Fruit fly (Drosophila melanogaster) whole organism, prepupa: ENCODE measurements around the gene Wdfy2.
A peak's percentile ranks its signal among the peaks of the same experiment; 100 is the strongest.

ENCODE experiments used
- Blimp-1 ChIP-seq: fragments of 200-800 bp; sonication (Bioruptor generic); optimal IDR thresholded peaks from 3 replicates; lab custom pipeline; 2017; ENCODE audit warnings: missing biosample characterization, missing genetic modification characterization, mild to moderate bottlenecking, moderate library complexity, missing genetic modification reagents
- CG10631 ChIP-seq: fragments of 200-800 bp; sonication (Bioruptor generic); optimal IDR thresholded peaks from 2 replicates; lab custom pipeline; 2016; ENCODE audit warnings: missing biosample characterization, missing genetic modification characterization
- CG10669 ChIP-seq: fragments of 200-800 bp; sonication (Bioruptor generic); optimal IDR thresholded peaks from 3 replicates; lab custom pipeline; 2018; ENCODE audit warnings: missing biosample characterization, mild to moderate bottlenecking, missing genetic modification characterization, moderate library complexity
- CG11762 ChIP-seq: fragments of 200-800 bp; sonication (Bioruptor generic); optimal IDR thresholded peaks from 3 replicates; lab custom pipeline; 2016; ENCODE audit warnings: missing biosample characterization, missing genetic modification characterization; ENCODE audit not compliant: insufficient read depth
- CG11902 ChIP-seq: fragments of 200-800 bp; sonication (Bioruptor generic); optimal IDR thresholded peaks from 3 replicates; lab custom pipeline; 2016; ENCODE audit warnings: missing biosample characterization, missing genetic modification characterization
- CG1621 ChIP-seq: fragments of 200-800 bp; sonication (Bioruptor generic); optimal IDR thresholded peaks from 3 replicates; lab custom pipeline; 2018; ENCODE audit warnings: missing biosample characterization, mild to moderate bottlenecking, missing genetic modification characterization
- CG3032 ChIP-seq: fragments of 200-800 bp; optimal IDR thresholded peaks from 2 replicates; lab custom pipeline; 2019; ENCODE audit warnings: missing biosample characterization, mild to moderate bottlenecking, missing genetic modification characterization, moderate library complexity
- CG31627 ChIP-seq: fragments of 200-800 bp; sonication (Bioruptor generic); optimal IDR thresholded peaks from 3 replicates; lab custom pipeline; 2016; ENCODE audit warnings: missing biosample characterization, missing genetic modification characterization
- CG34406 ChIP-seq: fragments of 200-800 bp; sonication (Bioruptor generic); optimal IDR thresholded peaks from 3 replicates; lab custom pipeline; 2016; ENCODE audit warnings: missing biosample characterization, missing genetic modification characterization
- CG6792 ChIP-seq: fragments of 200-800 bp; sonication (Bioruptor generic); optimal IDR thresholded peaks from 3 replicates; lab custom pipeline; 2016; ENCODE audit warnings: missing biosample characterization, missing genetic modification characterization
- CG6808 ChIP-seq: fragments of 200-800 bp; sonication (Bioruptor generic); optimal IDR thresholded peaks from 3 replicates; lab custom pipeline; 2017; ENCODE audit warnings: missing biosample characterization, missing genetic modification characterization, mild to moderate bottlenecking, moderate library complexity, missing genetic modification reagents
- CG8119 ChIP-seq: fragments of 200-800 bp; sonication (Bioruptor generic); IDR thresholded peaks from 3 replicates; pipeline ENCODE4 v1.3.6; 2022; ENCODE audit warnings: missing biosample characterization, missing genetic modification characterization
- CG8319 ChIP-seq: fragments of 200-800 bp; sonication (Bioruptor generic); optimal IDR thresholded peaks from 3 replicates; lab custom pipeline; 2016; ENCODE audit warnings: missing biosample characterization, missing genetic modification characterization
- Eip75B ChIP-seq: fragments of 200-800 bp; sonication (Bioruptor generic); optimal IDR thresholded peaks from 3 replicates; lab custom pipeline; 2016; ENCODE audit warnings: missing biosample characterization, missing genetic modification characterization
- Eip78C ChIP-seq: fragments of 200-800 bp; sonication (Bioruptor generic); peaks from one replicate; lab custom pipeline; 2016; ENCODE audit warnings: missing biosample characterization, missing genetic modification characterization
- Ets96B ChIP-seq: fragments of 200-800 bp; optimal IDR thresholded peaks from 2 replicates; lab custom pipeline; 2019; ENCODE audit warnings: missing biosample characterization, mild to moderate bottlenecking, missing genetic modification characterization, moderate library complexity
- Gug ChIP-seq: fragments of 200-800 bp; sonication (Bioruptor generic); IDR thresholded peaks from 2 replicates; pipeline ENCODE4 v1.3.6; 2022; ENCODE audit warnings: missing biosample characterization, missing genetic modification characterization
- Hr38 ChIP-seq: sonication (Bioruptor generic); optimal IDR thresholded peaks from 2 replicates; lab custom pipeline; 2016; ENCODE audit warnings: missing biosample characterization, missing genetic modification characterization
- Hr39 ChIP-seq: fragments of 200-800 bp; sonication (Bioruptor generic); optimal IDR thresholded peaks from 2 replicates; lab custom pipeline; 2016; ENCODE audit warnings: missing biosample characterization, missing genetic modification characterization
- Hr4 ChIP-seq: fragments of 200-800 bp; sonication (Bioruptor generic); optimal IDR thresholded peaks from 3 replicates; lab custom pipeline; 2016; ENCODE audit warnings: missing biosample characterization, missing genetic modification characterization
- Lpt ChIP-seq: fragments of 200-800 bp; sonication (Bioruptor generic); optimal IDR thresholded peaks from 3 replicates; lab custom pipeline; 2016; ENCODE audit warnings: missing biosample characterization, missing genetic modification characterization
- Met ChIP-seq: fragments of 200-800 bp; sonication (Bioruptor generic); optimal IDR thresholded peaks from 3 replicates; lab custom pipeline; 2016; ENCODE audit warnings: missing biosample characterization, missing genetic modification characterization
- OdsH ChIP-seq: fragments of 200-800 bp; sonication (Bioruptor generic); optimal IDR thresholded peaks from 3 replicates; lab custom pipeline; 2016; ENCODE audit warnings: missing biosample characterization, missing genetic modification characterization
- Sox102F ChIP-seq: fragments of 200-800 bp; sonication (Bioruptor generic); optimal IDR thresholded peaks from 2 replicates; lab custom pipeline; 2016; ENCODE audit warnings: missing biosample characterization, mild to moderate bottlenecking, missing genetic modification characterization
- Sox14 ChIP-seq: fragments of 200-800 bp; sonication (Bioruptor generic); optimal IDR thresholded peaks from 3 replicates; lab custom pipeline; 2016; ENCODE audit warnings: missing biosample characterization, missing genetic modification characterization
- Sox15 ChIP-seq: fragments of 200-800 bp; sonication (Bioruptor generic); optimal IDR thresholded peaks from 3 replicates; lab custom pipeline; 2016; ENCODE audit warnings: missing biosample characterization, missing genetic modification characterization
- acj6 ChIP-seq: fragments of 200-800 bp; sonication (Bioruptor generic); optimal IDR thresholded peaks from 3 replicates; lab custom pipeline; 2016; ENCODE audit warnings: missing biosample characterization, missing genetic modification characterization
- esn ChIP-seq: fragments of 200-800 bp; sonication (Bioruptor generic); optimal IDR thresholded peaks from 2 replicates; lab custom pipeline; 2016; ENCODE audit warnings: missing biosample characterization, mild to moderate bottlenecking, missing genetic modification characterization, moderate library complexity
- fd59A ChIP-seq: fragments of 200-800 bp; sonication (Bioruptor generic); optimal IDR thresholded peaks from 2 replicates; lab custom pipeline; 2017; ENCODE audit warnings: missing biosample characterization, mild to moderate bottlenecking, missing genetic modification characterization, missing genetic modification reagents
- fkh ChIP-seq: fragments of 200-800 bp; sonication (Bioruptor generic); optimal IDR thresholded peaks from 3 replicates; lab custom pipeline; 2017; ENCODE audit warnings: missing biosample characterization, mild to moderate bottlenecking, missing genetic modification characterization, moderate library complexity
- lz ChIP-seq: fragments of 200-800 bp; sonication (Bioruptor generic); optimal IDR thresholded peaks from 3 replicates; lab custom pipeline; 2016; ENCODE audit warnings: missing biosample characterization, missing genetic modification characterization
- salr ChIP-seq, 2 experiments: fragments of 200-800 bp; sonication (Bioruptor generic); optimal IDR thresholded peaks; 3 replicates each; lab custom pipeline; 2016 to 2018; ENCODE audit warnings: missing biosample characterization in 2 of 2, missing genetic modification characterization in 2 of 2, mild to moderate bottlenecking in 1 of 2
- spab ChIP-seq: fragments of 200-800 bp; sonication (Bioruptor generic); optimal IDR thresholded peaks from 2 replicates; lab custom pipeline; 2017; ENCODE audit warnings: missing biosample characterization, mild to moderate bottlenecking, missing genetic modification characterization, missing genetic modification reagents
- ss ChIP-seq, 2 experiments: fragments of 200-800 bp; sonication (Bioruptor generic); optimal IDR thresholded peaks; 2 replicates in 1 of 2; 3 replicates in 1 of 2; lab custom pipeline; 2017 to 2018; ENCODE audit warnings: mild to moderate bottlenecking in 2 of 2, missing biosample characterization in 2 of 2, missing genetic modification characterization in 2 of 2, moderate library complexity in 1 of 2
- svp ChIP-seq: fragments of 200-800 bp; sonication (Bioruptor generic); peaks from one replicate; lab custom pipeline; 2016; ENCODE audit warnings: missing biosample characterization, missing genetic modification characterization
- topi ChIP-seq: fragments of 200-800 bp; sonication (Bioruptor generic); optimal IDR thresholded peaks from 3 replicates; lab custom pipeline; 2016; ENCODE audit warnings: missing biosample characterization, missing genetic modification characterization

Gene Wdfy2

DNA sequence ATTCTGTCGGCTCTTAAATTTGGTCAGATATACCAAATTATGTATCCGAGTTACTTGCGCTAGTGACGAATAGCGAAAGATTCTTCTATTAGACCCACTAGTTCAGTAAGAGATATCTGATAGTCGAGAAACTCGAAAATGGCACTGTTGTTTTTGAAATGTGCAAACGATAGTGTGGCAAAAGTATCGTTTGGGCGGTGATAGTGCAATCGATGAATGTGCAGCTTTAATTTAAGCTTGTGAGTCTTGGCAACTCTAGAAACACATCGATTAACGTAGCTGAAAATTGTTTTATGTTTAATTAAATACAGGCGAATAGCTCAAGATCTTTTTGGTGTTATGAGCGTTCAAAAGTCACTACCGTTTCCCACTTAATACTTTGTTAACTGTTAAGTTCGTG is 14.2 kb downstream of the Wdfy2 start, which contains the start of gene STUB1:
Gene STUB1 (plus strand): TSS at position 232 of the 400 bp plus-strand sequence.
- TF ChIP-seq fkh (peak; percentile 14), CG31627 (peak; percentile 8), esn (GFP tag; lab: Kevin White, UChicago) (peak; percentile 36), CG34406 (GFP tag; lab: Kevin White, UChicago) (no peak)

DNA sequence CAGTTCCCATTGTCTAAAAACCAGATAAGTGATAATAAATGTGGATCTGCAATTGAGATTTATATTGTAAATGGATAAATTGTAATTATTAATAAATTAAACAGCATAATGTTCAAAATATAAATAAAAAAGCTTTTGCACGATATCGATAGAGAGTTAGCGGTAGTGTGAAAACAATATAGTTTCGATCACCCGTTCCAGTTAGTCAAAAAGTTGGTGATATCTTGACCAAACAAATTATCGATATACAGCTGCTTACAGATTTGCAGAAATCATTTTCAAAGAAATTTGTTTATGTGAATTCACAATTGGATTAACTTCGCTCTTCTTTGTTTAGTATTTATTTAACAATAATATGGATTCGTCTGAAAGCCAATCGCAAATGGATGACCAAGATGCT is 16.1 kb downstream of the Wdfy2 start, which contains the start of gene Nse4:
Gene Nse4 (plus strand): TSS at position 267 of the 400 bp plus-strand sequence.
- TF ChIP-seq CG1621 (tag; lab: Kevin White, UChicago) (no peak), ss (GFP tag; optimal IDR thresholded peaks at IDR 0.05; lab: Kevin White, UChicago) (no peak), Eip78C (GFP tag; lab: Kevin White, UChicago) (no peak), Eip75B (no peak), CG10669 (no peak), Hr39 (GFP tag; lab: Kevin White, UChicago) (no peak), fd59A (GFP tag; lab: Kevin White, UChicago) (no peak), svp (GFP tag; lab: Kevin White, UChicago) (no peak), CG11762 (GFP tag; lab: Kevin White, UChicago) (no peak), Sox15 (GFP tag; lab: Kevin White, UChicago) (no peak), Hr38 (GFP tag; lab: Kevin White, UChicago) (no peak), Met (GFP tag; lab: Kevin White, UChicago) (no peak), CG6792 (GFP tag; lab: Kevin White, UChicago) (no peak), Lpt (GFP tag; lab: Kevin White, UChicago) (no peak), Ets96B (tag; lab: Kevin White, UChicago) (no peak), salr (GFP tag; optimal IDR thresholded peaks at IDR 0.05; lab: Kevin White, UChicago) (no peak), CG8119 (GFP tag; lab: Robert Waterston, UW) (no peak)
- TF ChIP-seq, all 60 proteins: peak for 0

DNA sequence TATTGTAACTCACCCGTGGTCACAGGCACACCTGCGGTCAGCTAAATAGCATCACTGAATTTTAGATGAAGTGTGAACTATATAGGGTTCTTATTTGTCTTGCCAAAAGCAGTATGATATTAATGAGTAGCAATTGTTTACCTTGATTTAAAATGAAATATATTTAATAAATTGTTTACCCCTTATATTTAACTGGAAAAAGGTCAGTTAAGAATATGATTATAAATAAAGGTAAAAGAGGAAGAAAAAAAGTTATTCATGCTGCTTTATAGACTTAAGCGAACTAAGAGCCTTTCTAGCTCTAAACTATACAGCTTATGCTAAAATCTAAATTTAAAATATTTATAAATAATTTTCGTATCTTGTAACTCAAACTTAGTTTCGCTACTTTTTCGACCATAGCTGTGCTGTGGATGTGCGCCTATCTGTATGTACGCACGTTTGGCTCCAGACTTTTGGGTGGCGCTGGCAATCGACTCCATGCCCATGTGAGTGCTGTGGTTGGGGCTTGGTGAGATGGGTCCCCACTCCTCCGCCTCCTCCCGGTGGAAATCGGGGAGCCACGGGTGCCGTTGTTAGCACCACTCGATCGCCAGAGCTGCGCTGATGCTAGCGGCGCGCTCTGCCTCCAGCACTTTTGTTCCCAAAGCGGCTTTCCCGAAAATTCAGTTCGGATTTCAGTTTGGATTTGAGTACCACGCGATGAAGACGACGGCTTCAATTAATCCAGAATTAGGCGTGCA is 19.1 kb downstream of the Wdfy2 start, which contains the start of gene loh:
Gene loh (plus strand): TSS at position 487 of the 743 bp plus-strand sequence.
- TF ChIP-seq spab (GFP tag; lab: Kevin White, UChicago), result no peak
- peak; percentile 29 for TF ChIP-seq CG3032 (tag; lab: Kevin White, UChicago)
- TF ChIP-seq CG11902 (GFP tag; lab: Kevin White, UChicago), result peak; percentile 13
- peak; percentile 49 for TF ChIP-seq CG10631
- no peak for TF ChIP-seq Sox102F (GFP tag; lab: Kevin White, UChicago)
- TF ChIP-seq CG1621 (tag; lab: Kevin White, UChicago), result no peak
- peak; percentile 32 for TF ChIP-seq Hr4
- peak; percentile 60 for TF ChIP-seq esn (GFP tag; lab: Kevin White, UChicago)
- peak; percentile 50 for TF ChIP-seq OdsH (GFP tag; lab: Kevin White, UChicago)
- TF ChIP-seq lz (GFP tag; lab: Kevin White, UChicago), result peak; percentile 1
- TF ChIP-seq acj6, result peak; percentile 40
- peak; percentile 8 for TF ChIP-seq Blimp-1 (GFP tag; lab: Kevin White, UChicago)
- peak; percentile 86 for TF ChIP-seq Eip78C (GFP tag; lab: Kevin White, UChicago)
- TF ChIP-seq CG6792 (GFP tag; lab: Kevin White, UChicago), result peak; percentile 37
- TF ChIP-seq Sox14, result no peak
- no peak for TF ChIP-seq CG6808
- TF ChIP-seq topi (GFP tag; lab: Kevin White, UChicago), result peak; percentile 35

dm6 chr2L:10452296-10452695 is 29.2 kb downstream of the Wdfy2 start, which contains the start of gene ppk10:
Gene ppk10 (minus strand): TSS chr2L:10452396.
- TF ChIP-seq Hr39 (GFP tag; lab: Kevin White, UChicago) (no peak), Gug (no peak), Hr4 (no peak), CG8319 (GFP tag; lab: Kevin White, UChicago) (no peak)
